Fruit fly (Drosophila melanogaster): ENCODE data around the gene Try29F.

dm6 chr2L:9013968-9014367 lies 15.6 kb downstream of the Try29F start, which contains the start of gene Rcd-1r:
- TF ChIP-seq pan (optimal IDR thresholded peaks at IDR 0.05), result no peak
- no peak for TF ChIP-seq br (GFP tag; optimal IDR thresholded peaks at IDR 0.05)
- TF ChIP-seq Abd-B (GFP tag; optimal IDR thresholded peaks at IDR 0.05), result no peak
- TF ChIP-seq woc (GFP tag; optimal IDR thresholded peaks at IDR 0.05), result no peak
- TF ChIP-seq lola (GFP tag; optimal IDR thresholded peaks at IDR 0.05), result no peak
- TF ChIP-seq CG32264 (GFP tag; optimal IDR thresholded peaks at IDR 0.05), result no peak
- no peak for TF ChIP-seq OdsH (GFP tag; optimal IDR thresholded peaks at IDR 0.05)
- no peak for TF ChIP-seq CrebA (GFP tag; optimal IDR thresholded peaks at IDR 0.05; ENCODE audit: borderline replicate concordance)
- TF ChIP-seq h (GFP tag; optimal IDR thresholded peaks at IDR 0.05), result no peak
- TF ChIP-seq usp (GFP tag; optimal IDR thresholded peaks at IDR 0.05), result no peak
- no peak for TF ChIP-seq jim (GFP tag; optimal IDR thresholded peaks at IDR 0.05)
- TF ChIP-seq dl (GFP tag; optimal IDR thresholded peaks at IDR 0.05; ENCODE audit: insufficient read depth in 1 of 2, partially characterized antibody in 2 of 2), result no peak
- no peak for TF ChIP-seq tai (GFP tag; optimal IDR thresholded peaks at IDR 0.05)
- TF ChIP-seq sage (GFP tag; optimal IDR thresholded peaks at IDR 0.05), result no peak

All from whole organism, wandering third instar larva.